Worm (Caenorhabditis elegans): Measurements from ENCODE around the gene Y53F4B.17.

Gene Y53F4B.17

DNA sequence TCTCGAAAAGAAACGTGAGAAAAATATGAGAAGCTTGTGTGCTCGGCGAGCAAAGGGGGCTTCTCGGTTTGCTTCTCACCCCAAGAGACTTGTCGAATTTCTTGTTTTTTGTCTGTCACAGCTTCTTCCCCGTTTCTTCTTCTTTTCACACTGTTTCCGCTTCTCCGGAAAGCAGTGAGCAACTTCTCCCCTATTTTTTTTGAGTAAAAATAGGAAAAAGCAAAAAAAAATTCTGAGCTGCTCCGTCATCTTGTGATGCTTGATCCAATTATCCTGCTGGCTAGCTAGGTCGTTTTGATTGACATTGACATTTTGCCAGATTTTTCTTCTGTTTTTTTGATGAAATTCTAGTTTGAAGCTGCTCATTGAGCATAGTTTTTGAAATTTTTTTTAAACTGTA, 44.1 kb upstream of the Y53F4B.17 start, which contains the start of gene Y53F4B.51:
TSS of gene Y53F4B.51 (minus strand) at position 63 of the 400 bp plus-strand sequence.
- TF ChIP-seq egl-27 (tag; optimal IDR thresholded peaks at IDR 0.05) (no peak), nhr-23 (tag; optimal IDR thresholded peaks at IDR 0.05) (no peak), crh-2 (tag; optimal IDR thresholded peaks at IDR 0.05) (no peak), lin-39 (tag; optimal IDR thresholded peaks at IDR 0.05) (no peak), lin-13 (GFP tag; optimal IDR thresholded peaks at IDR 0.05) (no peak)

DNA sequence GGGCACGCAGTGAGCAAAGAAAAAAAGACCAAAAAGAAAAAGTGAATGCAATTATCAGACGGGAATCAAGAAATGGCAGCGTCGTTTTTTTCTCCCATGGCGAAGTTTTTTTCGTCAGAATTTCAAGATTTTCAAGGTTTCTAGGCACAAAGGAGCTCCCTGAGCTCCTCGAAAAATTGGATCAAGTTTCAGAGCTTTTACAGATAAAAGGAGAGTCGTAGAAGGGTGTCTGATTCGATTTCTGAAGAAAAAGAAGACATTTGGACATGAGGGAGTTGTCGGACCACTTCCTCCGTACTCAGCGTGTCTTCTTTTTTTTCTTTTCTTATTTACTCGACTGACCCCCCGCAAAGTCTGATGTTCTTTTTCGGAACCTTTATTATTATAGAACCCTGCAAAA, 42.8 kb upstream of the Y53F4B.17 start:
- TF ChIP-seq F13H6.1 (tag; optimal IDR thresholded peaks at IDR 0.05) (no peak), ztf-1 (GFP tag; conservative IDR thresholded peaks at IDR 0.05) (no peak), ztf-11 (tag; optimal IDR thresholded peaks at IDR 0.05) (no peak), dmd-4 (tag; optimal IDR thresholded peaks at IDR 0.05) (no peak), unc-39 (tag; optimal IDR thresholded peaks at IDR 0.05) (no peak), ztf-4 (tag; optimal IDR thresholded peaks at IDR 0.05) (no peak), lin-11 (tag; optimal IDR thresholded peaks at IDR 0.05) (no peak), gmeb-1 (tag; optimal IDR thresholded peaks at IDR 0.05) (no peak), unc-55 (GFP tag; optimal IDR thresholded peaks at IDR 0.05) (no peak)

DNA sequence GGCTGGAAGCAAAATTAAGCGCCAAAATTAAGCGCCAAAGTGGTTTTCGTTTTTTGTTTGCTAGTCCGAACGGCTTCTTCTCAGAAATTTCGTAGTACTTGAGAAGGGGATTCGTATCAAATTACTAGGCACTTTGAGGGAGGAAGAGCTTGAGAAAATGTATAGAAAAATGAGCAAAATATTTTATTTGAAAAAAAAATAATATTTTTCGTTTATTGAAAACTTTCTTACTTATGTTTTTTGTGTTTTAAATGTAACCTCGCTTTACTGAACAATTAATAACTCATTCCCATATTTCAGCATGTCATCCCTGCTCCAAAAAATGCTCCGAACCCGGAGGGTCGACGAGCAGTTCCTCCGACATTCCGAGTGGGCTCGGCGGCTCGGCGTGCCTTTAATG, 39.5 kb upstream of the Y53F4B.17 start, which contains the start of gene Y53F4B.12:
TSS of gene Y53F4B.12 (plus strand) at position 301 of the 400 bp plus-strand sequence.
- no peak for TF ChIP-seq nhr-11 (tag; optimal IDR thresholded peaks at IDR 0.05)
- TF ChIP-seq egl-27 (tag; optimal IDR thresholded peaks at IDR 0.05), result no peak
- TF ChIP-seq elt-3 (tag; optimal IDR thresholded peaks at IDR 0.05), result no peak
- no peak for TF ChIP-seq ceh-82 (tag; optimal IDR thresholded peaks at IDR 0.05)
- TF ChIP-seq peb-1 (tag; optimal IDR thresholded peaks at IDR 0.05), result no peak
- TF ChIP-seq R02D3.7 (tag; optimal IDR thresholded peaks at IDR 0.05), result no peak
- no peak for TF ChIP-seq lin-13 (GFP tag; optimal IDR thresholded peaks at IDR 0.05)
- TF ChIP-seq nhr-129 (tag; optimal IDR thresholded peaks at IDR 0.05), result no peak
- TF ChIP-seq ceh-16 (tag; optimal IDR thresholded peaks at IDR 0.05), result no peak
- no peak for TF ChIP-seq nhr-77 (tag; optimal IDR thresholded peaks at IDR 0.05)
- no peak for TF ChIP-seq sem-4 (tag; optimal IDR thresholded peaks at IDR 0.05)
- no peak for TF ChIP-seq ztf-11 (tag; optimal IDR thresholded peaks at IDR 0.05)
- no peak for TF ChIP-seq sma-3 (GFP tag; optimal IDR thresholded peaks at IDR 0.05)
- TF ChIP-seq sma-9 (GFP tag; optimal IDR thresholded peaks at IDR 0.05), result no peak
- TF ChIP-seq sma-9 (tag; optimal IDR thresholded peaks at IDR 0.05), result no peak

DNA sequence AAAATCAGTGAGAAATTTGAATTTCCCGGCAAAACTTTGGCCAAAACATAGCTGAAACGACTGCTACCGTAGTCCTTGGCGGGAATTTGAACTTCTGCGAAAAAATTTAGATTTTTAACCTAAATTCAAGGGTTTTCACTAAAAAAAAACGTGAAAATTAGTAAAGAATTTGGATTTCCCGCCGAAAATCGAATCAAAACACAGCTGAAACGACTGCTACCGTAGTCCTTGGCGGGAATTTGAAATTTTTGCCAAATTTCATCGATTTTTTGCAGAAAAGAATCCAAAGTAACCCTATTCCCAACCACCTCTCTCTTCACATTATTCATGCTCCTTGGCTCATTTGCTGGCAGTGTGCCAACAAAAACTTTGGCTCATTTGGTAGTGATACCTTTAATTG, 33.4 kb upstream of the Y53F4B.17 start:
- no peak for TF ChIP-seq C34F6.9 (tag; optimal IDR thresholded peaks at IDR 0.05)
- TF ChIP-seq lsy-2 (tag; optimal IDR thresholded peaks at IDR 0.05), result peak in 1 of 2 experiments; percentile 53

DNA sequence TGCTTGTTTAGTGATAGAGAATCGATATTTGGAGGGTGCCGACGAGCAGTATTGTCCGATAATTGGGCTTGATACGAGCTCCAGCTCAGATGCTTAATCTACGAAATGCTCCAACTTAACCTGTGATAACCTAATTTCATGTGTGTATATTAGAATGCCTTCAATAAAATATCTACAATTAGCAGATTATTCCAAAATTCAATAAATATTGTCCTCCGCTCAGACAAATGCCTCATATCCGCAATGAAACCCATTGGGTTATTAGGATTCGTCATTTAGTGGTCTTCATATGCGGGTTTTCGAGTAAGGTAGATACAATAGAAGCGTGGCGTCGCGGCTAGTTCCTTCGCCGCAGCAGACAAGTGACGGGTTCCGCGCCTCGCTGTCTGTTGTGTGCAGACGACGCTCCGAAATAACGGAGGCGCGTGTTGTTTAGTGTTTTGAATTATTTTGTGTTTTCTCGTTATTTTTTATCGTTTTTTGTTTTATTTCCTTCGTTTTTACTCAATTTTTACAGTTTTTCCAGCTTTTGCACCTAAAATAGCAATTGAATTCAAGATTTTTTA, 32.8 kb upstream of the Y53F4B.17 start, which contains the start of gene cmtr-1:
TSS of gene cmtr-1 (plus strand) at position 516 of the 566 bp plus-strand sequence.
- TF ChIP-seq nhr-23 (tag; optimal IDR thresholded peaks at IDR 0.05) (no peak), blmp-1 (tag; optimal IDR thresholded peaks at IDR 0.05; ENCODE audit: insufficient read depth) (peak; percentile 87), nhr-10 (tag; optimal IDR thresholded peaks at IDR 0.05) (peak; percentile 14), sma-9 (GFP tag; optimal IDR thresholded peaks at IDR 0.05) (peak; percentile 98), sma-9 (tag; optimal IDR thresholded peaks at IDR 0.05) (no peak), ceh-82 (tag; optimal IDR thresholded peaks at IDR 0.05) (peak; percentile 80), mbf-1 (tag; optimal IDR thresholded peaks at IDR 0.05) (no peak), lsy-2 (tag; optimal IDR thresholded peaks at IDR 0.05) (peak; percentile 90 to 95), crh-2 (tag; optimal IDR thresholded peaks at IDR 0.05) (peak; percentile 99), unc-55 (GFP tag; optimal IDR thresholded peaks at IDR 0.05) (peak; percentile 99), ztf-1 (GFP tag; conservative IDR thresholded peaks at IDR 0.05) (0 out of 2 replicates have a peak, but pooled peaks have one; percentile 26), sem-4 (tag; optimal IDR thresholded peaks at IDR 0.05) (peak; percentile 96), unc-39 (tag; optimal IDR thresholded peaks at IDR 0.05) (no peak), nhr-237 (tag; optimal IDR thresholded peaks at IDR 0.05) (peak; percentile 51), nhr-129 (tag; optimal IDR thresholded peaks at IDR 0.05) (peak; percentile 90), egl-27 (tag; optimal IDR thresholded peaks at IDR 0.05) (peak; percentile 95), elt-3 (tag; optimal IDR thresholded peaks at IDR 0.05) (no peak), zag-1 (tag; optimal IDR thresholded peaks at IDR 0.05) (peak; percentile 45), nhr-12 (tag; optimal IDR thresholded peaks at IDR 0.05) (peak; percentile 20), aly-2 (tag; optimal IDR thresholded peaks at IDR 0.05) (no peak), unc-62 (GFP tag; optimal IDR thresholded peaks at IDR 0.05) (peak; percentile 41), F13H6.1 (tag; optimal IDR thresholded peaks at IDR 0.05) (peak; percentile 96), ceh-16 (tag; optimal IDR thresholded peaks at IDR 0.05) (peak; percentile 91), sma-3 (GFP tag; optimal IDR thresholded peaks at IDR 0.05) (peak; percentile 100), dmd-4 (tag; optimal IDR thresholded peaks at IDR 0.05) (no peak), peb-1 (tag; optimal IDR thresholded peaks at IDR 0.05) (no peak), nhr-77 (tag; optimal IDR thresholded peaks at IDR 0.05) (peak; percentile 94), lin-13 (GFP tag; optimal IDR thresholded peaks at IDR 0.05) (peak; percentile 97), mab-5 (tag; optimal IDR thresholded peaks at IDR 0.05) (peak; percentile 93), ztf-11 (tag; optimal IDR thresholded peaks at IDR 0.05) (peak; percentile 68), elt-1 (tag; optimal IDR thresholded peaks at IDR 0.05) (peak; percentile 40), lin-11 (tag; optimal IDR thresholded peaks at IDR 0.05) (peak; percentile 91), ama-1 (optimal IDR thresholded peaks at IDR 0.05) (peak; percentile 94), ztf-4 (tag; optimal IDR thresholded peaks at IDR 0.05) (peak; percentile 95), nhr-6 (tag; optimal IDR thresholded peaks at IDR 0.05) (peak; percentile 87), snpc-4 (tag; optimal IDR thresholded peaks at IDR 0.05) (peak; percentile 100), alr-1 (tag; optimal IDR thresholded peaks at IDR 0.05) (no peak)
